Worm (Caenorhabditis elegans) whole organism, L3 larva: ENCODE measurements around the gene cpna-4.
"Not testable (repeated sequence)": the region's sequence is repeated elsewhere in the genome, so short reads cannot be mapped to it uniquely, and the experiment has no call there.

Experiments
- R02D3.7 ChIP-seq: fragments of 150-350 bp; optimal IDR thresholded peaks from 2 replicates; lab custom pipeline; 2014; ENCODE audit warnings: missing biosample characterization, missing genetic modification characterization
- ZK546.5 ChIP-seq: sonication (generic microtip); optimal IDR thresholded peaks from 2 replicates; lab custom pipeline; 2017; ENCODE audit warnings: missing biosample characterization, missing genetic modification characterization
- ama-1 ChIP-seq: fragments of 150-350 bp; optimal IDR thresholded peaks from 2 replicates; lab custom pipeline; 2018
- ceh-16 ChIP-seq: sonication (generic microtip); optimal IDR thresholded peaks from 2 replicates; lab custom pipeline; 2017; ENCODE audit warnings: missing biosample characterization, missing genetic modification characterization
- ceh-82 ChIP-seq: fragments of 150-350 bp; optimal IDR thresholded peaks from 2 replicates; lab custom pipeline; 2014; ENCODE audit warnings: missing biosample characterization, missing genetic modification characterization
- ceh-9 ChIP-seq: sonication (generic microtip); optimal IDR thresholded peaks from 2 replicates; lab custom pipeline; 2018; ENCODE audit warnings: missing biosample characterization, missing genetic modification characterization
- daf-12 ChIP-seq: fragments of 150-350 bp; optimal IDR thresholded peaks from 2 replicates; lab custom pipeline; 2014; ENCODE audit warnings: missing biosample characterization, missing genetic modification reagents, missing genetic modification characterization
- egl-27 ChIP-seq: sonication (generic microtip); optimal IDR thresholded peaks from 4 replicates; lab custom pipeline; 2017; ENCODE audit warnings: missing biosample characterization, missing genetic modification reagents, missing genetic modification characterization
- elt-2 ChIP-seq: sonication (generic microtip); optimal IDR thresholded peaks from 2 replicates; lab custom pipeline; 2016; ENCODE audit warnings: missing genetic modification reagents, mild to moderate bottlenecking, missing genetic modification characterization, missing compliant biosample characterization
- eor-1 ChIP-seq, 2 experiments: fragments of 150-350 bp; optimal IDR thresholded peaks; 2 replicates each; lab custom pipeline; 2014 to 2018; ENCODE audit warnings: missing biosample characterization in 2 of 2, missing genetic modification characterization in 2 of 2
- fkh-2 ChIP-seq: fragments of 150-350 bp; optimal IDR thresholded peaks from 2 replicates; lab custom pipeline; 2014; ENCODE audit warnings: missing biosample characterization, missing genetic modification reagents, missing genetic modification characterization
- fos-1 ChIP-seq: fragments of 150-350 bp; optimal IDR thresholded peaks from 2 replicates; lab custom pipeline; 2014; ENCODE audit warnings: missing biosample characterization, missing genetic modification characterization
- hmg-11 ChIP-seq: sonication (generic microtip); optimal IDR thresholded peaks from 2 replicates; lab custom pipeline; 2016; ENCODE audit warnings: missing genetic modification characterization, missing compliant biosample characterization
- jun-1 ChIP-seq: fragments of 150-350 bp; optimal IDR thresholded peaks from 2 replicates; lab custom pipeline; 2014; ENCODE audit warnings: missing biosample characterization, missing genetic modification reagents, missing genetic modification characterization
- lin-15B ChIP-seq: fragments of 150-350 bp; optimal IDR thresholded peaks from 2 replicates; lab custom pipeline; 2014; ENCODE audit warnings: missing biosample characterization, missing genetic modification characterization
- mdl-1 ChIP-seq: fragments of 150-350 bp; optimal IDR thresholded peaks from 2 replicates; lab custom pipeline; 2014; ENCODE audit warnings: missing biosample characterization, missing genetic modification characterization
- mml-1 ChIP-seq: fragments of 150-350 bp; sonication (generic microtip); optimal IDR thresholded peaks from 3 replicates; lab custom pipeline; 2014; ENCODE audit warnings: missing biosample characterization, missing genetic modification characterization
- nfya-1 ChIP-seq: sonication (generic microtip); optimal IDR thresholded peaks from 2 replicates; lab custom pipeline; 2017; ENCODE audit warnings: missing genetic modification characterization, mild to moderate bottlenecking, missing compliant biosample characterization, antibody characterized with exemption, moderate library complexity; ENCODE audit not compliant: insufficient read depth
- nhr-11 ChIP-seq: fragments of 150-350 bp; optimal IDR thresholded peaks from 2 replicates; lab custom pipeline; 2014; ENCODE audit warnings: missing biosample characterization, missing genetic modification characterization
- nhr-23 ChIP-seq: fragments of 150-350 bp; optimal IDR thresholded peaks from 2 replicates; lab custom pipeline; 2014; ENCODE audit warnings: missing biosample characterization, missing genetic modification reagents, missing genetic modification characterization
- nhr-237 ChIP-seq: fragments of 150-350 bp; optimal IDR thresholded peaks from 2 replicates; lab custom pipeline; 2014; ENCODE audit warnings: missing biosample characterization, missing genetic modification characterization
- nhr-25 ChIP-seq: sonication (generic microtip); optimal IDR thresholded peaks from 2 replicates; lab custom pipeline; 2017; ENCODE audit warnings: missing biosample characterization, missing genetic modification characterization
- nhr-28 ChIP-seq: fragments of 150-350 bp; optimal IDR thresholded peaks from 2 replicates; lab custom pipeline; 2014; ENCODE audit warnings: missing biosample characterization, missing genetic modification characterization
- nhr-43 ChIP-seq: sonication (generic microtip); optimal IDR thresholded peaks from 2 replicates; lab custom pipeline; 2016; ENCODE audit warnings: mild to moderate bottlenecking, missing genetic modification characterization, missing compliant biosample characterization; ENCODE audit not compliant: poor library complexity, severe bottlenecking
- nhr-77 ChIP-seq: fragments of 150-350 bp; optimal IDR thresholded peaks from 2 replicates; lab custom pipeline; 2014; ENCODE audit warnings: missing biosample characterization, missing genetic modification characterization
- pha-4 ChIP-seq: fragments of 150-350 bp; optimal IDR thresholded peaks from 2 replicates; lab custom pipeline; 2014; ENCODE audit warnings: missing biosample characterization, missing genetic modification reagents, missing genetic modification characterization
- pqm-1 ChIP-seq: fragments of 150-350 bp; optimal IDR thresholded peaks from 2 replicates; lab custom pipeline; 2017; ENCODE audit warnings: missing biosample characterization, missing genetic modification characterization, inconsistent platforms
- sea-2 ChIP-seq: fragments of 150-350 bp; sonication (generic microtip); optimal IDR thresholded peaks from 4 replicates; lab custom pipeline; 2014; ENCODE audit warnings: missing biosample characterization, missing genetic modification reagents, missing genetic modification characterization
- skn-1 ChIP-seq: fragments of 150-350 bp; optimal IDR thresholded peaks from 2 replicates; lab custom pipeline; 2014; ENCODE audit warnings: missing biosample characterization, missing genetic modification characterization
- tbx-2 ChIP-seq: sonication (generic microtip); optimal IDR thresholded peaks from 2 replicates; lab custom pipeline; 2016; ENCODE audit warnings: mild to moderate bottlenecking, missing genetic modification characterization, missing compliant biosample characterization
- unc-39 ChIP-seq: sonication (generic microtip); optimal IDR thresholded peaks from 4 replicates; lab custom pipeline; 2017; ENCODE audit warnings: missing biosample characterization, missing genetic modification characterization
- unc-62 ChIP-seq: fragments of 150-350 bp; sonication (generic microtip); optimal IDR thresholded peaks from 4 replicates; lab custom pipeline; 2014; ENCODE audit warnings: missing biosample characterization, missing genetic modification reagents, missing genetic modification characterization
- zag-1 ChIP-seq: fragments of 150-350 bp; optimal IDR thresholded peaks from 2 replicates; lab custom pipeline; 2014; ENCODE audit warnings: missing biosample characterization, missing genetic modification characterization
- ztf-11 ChIP-seq: fragments of 150-350 bp; optimal IDR thresholded peaks from 2 replicates; lab custom pipeline; 2014; ENCODE audit warnings: missing biosample characterization, missing genetic modification characterization

The cpna-4 gene

DNA sequence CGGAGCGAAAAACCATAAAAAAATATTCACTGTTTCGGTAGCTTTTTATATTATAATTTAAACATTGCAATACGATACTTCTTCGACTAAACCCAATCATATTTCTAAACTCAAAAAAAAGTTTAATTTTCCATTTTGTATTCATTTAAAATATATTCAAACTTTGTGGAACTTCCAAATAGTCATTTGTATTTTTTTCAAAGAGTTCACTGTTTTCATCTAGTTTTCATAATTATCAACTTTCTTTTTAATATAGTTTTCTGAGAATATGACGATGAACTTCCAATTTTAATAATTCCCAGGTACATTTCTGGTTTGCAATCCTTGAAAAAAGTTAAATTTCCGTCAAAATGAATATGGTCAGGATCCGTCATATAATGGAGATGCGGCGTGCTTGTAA is at the start of gene cpna-4:
TSS of gene cpna-4 (plus strand) at position 301 of the 400 bp plus-strand sequence.
- TF ChIP-seq ceh-82 (tag; lab: Kevin White, UChicago) (no peak), ceh-16 (tag; lab: Kevin White, UChicago) (no peak), eor-1 (tag; optimal IDR thresholded peaks at IDR 0.05; lab: Kevin White, UChicago) (no peak), nfya-1 (tag; lab: Kevin White, UChicago) (no peak), ceh-9 (tag; lab: Kevin White, UChicago) (no peak), R02D3.7 (tag; lab: Kevin White, UChicago) (no peak), tbx-2 (no peak), fkh-2 (tag; lab: Kevin White, UChicago) (no peak), lin-15B (tag; lab: Kevin White, UChicago) (no peak), fos-1 (no peak), nhr-11 (tag; lab: Kevin White, UChicago) (no peak), unc-39 (tag; lab: Kevin White, UChicago) (no peak), daf-12 (tag; lab: Kevin White, UChicago) (no peak)

ce11 chrIV:15311590-15311989 is 49.8 kb upstream of the cpna-4 start, which contains the start of gene Y73F8A.12:
Gene Y73F8A.12 (minus strand): TSS chrIV:15311690.
- TF ChIP-seq mdl-1 (tag; lab: Kevin White, UChicago); eor-1 (tag; optimal IDR thresholded peaks at IDR 0.05; lab: Kevin White, UChicago); sea-2: not testable (repeated sequence)

DNA sequence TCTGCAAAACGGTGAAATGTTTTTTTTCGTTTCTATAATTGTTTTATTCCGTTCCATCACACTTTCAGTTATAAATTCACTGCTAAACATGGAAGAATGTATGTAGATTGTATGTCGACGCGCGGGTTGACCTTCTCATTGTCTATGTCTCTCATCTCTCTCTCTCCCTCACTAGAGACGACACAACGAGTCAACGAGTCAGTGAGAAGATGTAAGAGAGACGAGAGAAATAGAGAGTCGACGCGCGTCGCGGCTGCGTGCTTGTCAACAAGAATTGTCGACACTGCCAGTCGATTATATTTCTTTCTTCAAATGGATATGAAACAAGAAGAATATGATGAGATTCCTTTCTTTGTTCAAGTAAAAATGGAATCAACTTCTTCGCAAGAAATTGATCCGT is 49.3 kb upstream of the cpna-4 start, which contains the start of gene Y73F8A.13:
TSS of gene Y73F8A.13 (plus strand) at position 240 of the 400 bp plus-strand sequence.
- no peak for TF ChIP-seq ceh-82 (tag; lab: Kevin White, UChicago)
- peak; percentile 71 for TF ChIP-seq pha-4 (tag; lab: Kevin White, UChicago)

DNA sequence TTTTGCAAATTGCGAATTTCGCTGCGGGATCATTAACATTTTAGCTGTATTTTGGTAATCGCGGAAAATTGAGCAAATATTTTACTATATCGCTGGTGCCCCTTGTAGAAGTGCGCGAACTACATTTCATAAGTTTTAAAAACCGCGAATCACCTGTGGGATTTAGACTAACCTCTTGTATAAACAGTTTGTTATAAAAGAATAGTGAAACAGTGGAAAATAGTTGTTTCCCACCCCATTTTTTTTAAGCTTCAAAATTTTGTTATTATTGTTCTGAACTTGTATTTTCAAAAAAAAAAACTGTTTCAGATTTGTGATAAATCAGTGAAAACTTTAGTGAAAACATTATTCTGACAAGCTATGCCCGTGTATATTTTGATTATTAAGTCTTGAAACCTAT is 45.8 kb upstream of the cpna-4 start:
- no peak for TF ChIP-seq unc-62 (GFP tag; lab: Kevin White, UChicago)
- TF ChIP-seq nhr-25 (tag; lab: Kevin White, UChicago) = no peak
- no peak for TF ChIP-seq unc-39 (tag; lab: Kevin White, UChicago)
- TF ChIP-seq elt-2 = no peak
- TF ChIP-seq nhr-237 = no peak
- TF ChIP-seq zag-1 = no peak
- TF ChIP-seq skn-1 (tag; lab: Kevin White, UChicago) = no peak
- no peak for TF ChIP-seq ZK546.5 (tag; lab: Kevin White, UChicago)
- no peak for TF ChIP-seq mml-1 (tag; lab: Kevin White, UChicago)
- no peak for TF ChIP-seq nhr-23 (tag; lab: Kevin White, UChicago)
- TF ChIP-seq pha-4 (tag; lab: Kevin White, UChicago) = no peak
- TF ChIP-seq nfya-1 (tag; lab: Kevin White, UChicago) = no peak
- TF ChIP-seq hmg-11 = no peak

DNA sequence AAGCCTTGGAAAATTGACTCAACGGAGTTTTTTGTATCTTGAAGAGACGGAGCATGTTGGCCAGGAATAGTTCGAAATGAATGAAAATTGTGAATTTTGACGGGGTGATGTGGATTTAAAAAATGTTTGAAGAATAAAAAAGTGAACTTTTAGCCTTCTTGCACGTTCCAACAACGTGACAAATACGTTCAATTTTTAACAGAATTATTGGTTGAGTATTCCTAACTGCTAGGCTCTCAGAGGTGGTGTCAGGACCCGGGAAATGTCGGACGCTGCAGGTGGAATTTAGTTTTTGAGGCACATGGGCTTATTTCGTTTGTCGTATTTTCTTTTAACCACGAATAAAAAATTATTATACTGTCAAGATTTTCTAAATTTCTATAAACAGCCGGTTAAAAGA is 42.4 kb upstream of the cpna-4 start, which contains the start of gene Y73F8A.14:
TSS of gene Y73F8A.14 (minus strand) at position 101 of the 400 bp plus-strand sequence.
- not testable (repeated sequence) for TF ChIP-seq pha-4, fkh-2, jun-1 (tag; lab: Kevin White, UChicago)

DNA sequence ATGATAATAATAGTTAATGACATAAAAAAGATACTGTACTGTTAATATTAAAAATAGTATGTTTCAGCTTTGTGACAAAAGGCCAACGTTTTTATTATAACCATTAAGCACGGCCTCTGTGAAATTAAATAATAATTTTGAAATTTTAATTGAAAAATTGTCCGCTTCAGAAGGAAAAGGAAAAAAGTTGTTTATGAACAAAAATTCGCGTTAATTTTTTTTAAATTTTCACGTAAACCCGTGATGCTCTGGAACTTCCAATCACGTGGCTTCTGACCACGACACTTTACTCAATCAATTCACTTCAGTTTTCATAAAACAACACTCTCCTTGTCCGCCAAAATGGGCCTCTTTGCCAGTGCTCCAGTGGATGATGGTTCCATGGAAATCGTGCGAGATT is 40.1 kb upstream of the cpna-4 start, which contains the start of gene Y73F8A.15:
TSS of gene Y73F8A.15 (plus strand) at position 301 of the 400 bp plus-strand sequence.
- TF ChIP-seq nfya-1 (tag; lab: Kevin White, UChicago) = no peak
- no peak for TF ChIP-seq nhr-77 (tag; lab: Kevin White, UChicago)
- no peak for TF ChIP-seq nhr-43 (tag; lab: Kevin White, UChicago)
- no peak for TF ChIP-seq ztf-11 (tag; lab: Kevin White, UChicago)
- TF ChIP-seq fos-1 = no peak
- no peak for TF ChIP-seq elt-2
- no peak for TF ChIP-seq nhr-237
- no peak for TF ChIP-seq ceh-16 (tag; lab: Kevin White, UChicago)
- TF ChIP-seq sea-2 = no peak
- no peak for TF ChIP-seq ceh-9 (tag; lab: Kevin White, UChicago)
- no peak for TF ChIP-seq pqm-1 (tag; lab: Kevin White, UChicago)
- TF ChIP-seq nhr-11 (tag; lab: Kevin White, UChicago) = no peak
- TF ChIP-seq fkh-2 (tag; lab: Kevin White, UChicago) = no peak
- TF ChIP-seq ama-1 (lab: Kevin White, UChicago) = no peak
- TF ChIP-seq ceh-82 (tag; lab: Kevin White, UChicago) = no peak
- no peak for TF ChIP-seq nhr-28 (tag; lab: Kevin White, UChicago)
- no peak for TF ChIP-seq egl-27 (tag; lab: Kevin White, UChicago)
- no peak for TF ChIP-seq ZK546.5 (tag; lab: Kevin White, UChicago)
- no peak for TF ChIP-seq daf-12 (tag; lab: Kevin White, UChicago)
- no peak for TF ChIP-seq zag-1
- TF ChIP-seq, all 47 proteins: peak for 0
